Worm (Caenorhabditis elegans): ENCODE measurements around the gene ZK354.2.

ZK354.2 gene

ce11 chrIV:5266474-5266873 is 46.7 kb upstream of the ZK354.2 start, which contains the start of gene F36H12.5:
Gene F36H12.5, plus strand, starts transcription at chrIV:5266774.
- TF ChIP-seq pbrm-1 (GFP tag; IDR thresholded peaks at IDR 0.05) (no peak), lir-1 (GFP tag; conservative IDR thresholded peaks at IDR 0.05) (no peak), sdz-38 (tag; optimal IDR thresholded peaks at IDR 0.05) (no peak)

ce11 chrIV:5268803-5269202 is 44.4 kb upstream of the ZK354.2 start, which contains the start of gene F36H12.4:
Gene F36H12.4, plus strand, starts transcription at chrIV:5269103.
- no peak for TF ChIP-seq lin-40 (tag; optimal IDR thresholded peaks at IDR 0.05)
- no peak for TF ChIP-seq ztf-26 (tag; optimal IDR thresholded peaks at IDR 0.05)
- TF ChIP-seq dpff-1 (tag; optimal IDR thresholded peaks at IDR 0.05), result no peak
- no peak for TF ChIP-seq ama-1 (optimal IDR thresholded peaks at IDR 0.05)
- no peak for TF ChIP-seq ama-1 (GFP tag; optimal IDR thresholded peaks at IDR 0.05)
- TF ChIP-seq athp-1 (tag; optimal IDR thresholded peaks at IDR 0.05), result no peak
- TF ChIP-seq sptf-2 (GFP tag; optimal IDR thresholded peaks at IDR 0.05), result no peak
- no peak for TF ChIP-seq Y56A3A.18 (GFP tag; IDR thresholded peaks at IDR 0.05)
- no peak for TF ChIP-seq nhr-179 (tag; optimal IDR thresholded peaks at IDR 0.05)
- no peak for TF ChIP-seq hrde-1 (tag; optimal IDR thresholded peaks at IDR 0.05; ENCODE audit: borderline replicate concordance)
- no peak for TF ChIP-seq egl-18 (GFP tag; IDR thresholded peaks at IDR 0.05)
- no peak for TF ChIP-seq hsf-1 (GFP tag; IDR thresholded peaks at IDR 0.05)
- no peak for TF ChIP-seq zfh-2 (GFP tag; conservative IDR thresholded peaks at IDR 0.05)
- TF ChIP-seq hmg-20 (GFP tag; IDR thresholded peaks at IDR 0.05), result no peak

- TF ChIP-seq lag-1 (GFP tag; IDR thresholded peaks at IDR 0.05), result no peak
- no peak for TF ChIP-seq bed-2 (GFP tag; IDR thresholded peaks at IDR 0.05)
- TF ChIP-seq ztf-22 (GFP tag; optimal IDR thresholded peaks at IDR 0.05), result no peak
- no peak for TF ChIP-seq K11D2.4 (GFP tag; IDR thresholded peaks at IDR 0.05)
- TF ChIP-seq aptf-3 (GFP tag; IDR thresholded peaks at IDR 0.05), result no peak
- no peak for TF ChIP-seq F49E8.2 (tag; optimal IDR thresholded peaks at IDR 0.05; ENCODE audit: insufficient read depth)
- TF ChIP-seq sptf-2 (GFP tag; optimal IDR thresholded peaks at IDR 0.05), result no peak
- no peak for TF ChIP-seq F55B11.4 (tag; optimal IDR thresholded peaks at IDR 0.05; ENCODE audit: borderline replicate concordance, insufficient read depth)
- TF ChIP-seq hrde-1 (tag; optimal IDR thresholded peaks at IDR 0.05; ENCODE audit: borderline replicate concordance), result no peak
- no peak for TF ChIP-seq sea-2 (GFP tag; IDR thresholded peaks at IDR 0.05)
- no peak for TF ChIP-seq egl-44 (GFP tag; IDR thresholded peaks at IDR 0.05)
- no peak for TF ChIP-seq egl-18 (GFP tag; IDR thresholded peaks at IDR 0.05)
- no peak for TF ChIP-seq let-607 (tag; optimal IDR thresholded peaks at IDR 0.05)
- no peak for TF ChIP-seq egrh-3 (GFP tag; IDR thresholded peaks at IDR 0.05)
- no peak for TF ChIP-seq tbp1 (GFP tag; optimal IDR thresholded peaks at IDR 0.05)
- no peak for TF ChIP-seq ZK185.1 (tag; optimal IDR thresholded peaks at IDR 0.05; ENCODE audit: poor library complexity, severe bottlenecking)
- TF ChIP-seq lin-35 (GFP tag; optimal IDR thresholded peaks at IDR 0.05), result no peak
- no peak for TF ChIP-seq aptf-2 (GFP tag; conservative IDR thresholded peaks at IDR 0.05)
- TF ChIP-seq dpl-1 (GFP tag; optimal IDR thresholded peaks at IDR 0.05), result no peak
- TF ChIP-seq ztf-18 (tag; optimal IDR thresholded peaks at IDR 0.05), result no peak
Measured at ce11 chrIV:5272518-5272917, 40.7 kb upstream of the ZK354.2 start, which contains the start of gene F36H12.3. Gene F36H12.3, plus strand, starts transcription at chrIV:5272818.

- TF ChIP-seq nfya-1 (tag; optimal IDR thresholded peaks at IDR 0.05; ENCODE audit: borderline replicate concordance, insufficient read depth) (no peak), bed-2 (GFP tag; IDR thresholded peaks at IDR 0.05) (no peak), unc-62 (GFP tag; optimal IDR thresholded peaks at IDR 0.05) (no peak), Y53F4B.3 (GFP tag; IDR thresholded peaks at IDR 0.05) (no peak), F57A8.1 (GFP tag; optimal IDR thresholded peaks at IDR 0.05) (no peak), ztf-25 (GFP tag; IDR thresholded peaks at IDR 0.05) (no peak), lsl-1 (GFP tag; optimal IDR thresholded peaks at IDR 0.05) (no peak), lag-1 (GFP tag; IDR thresholded peaks at IDR 0.05) (no peak), F22D6.2 (tag; optimal IDR thresholded peaks at IDR 0.05) (no peak), tlf-1 (GFP tag; optimal IDR thresholded peaks at IDR 0.05) (no peak), snpc-3.4 (tag; optimal IDR thresholded peaks at IDR 0.05) (no peak), aptf-3 (GFP tag; IDR thresholded peaks at IDR 0.05) (no peak), C06A6.2 (GFP tag; conservative IDR thresholded peaks at IDR 0.05) (no peak), ceh-100 (GFP tag; IDR thresholded peaks at IDR 0.05) (no peak), nhr-120 (GFP tag; IDR thresholded peaks at IDR 0.05) (no peak)
Measured at ce11 chrIV:5273385-5273784, 39.8 kb upstream of the ZK354.2 start.
